Worm (Caenorhabditis elegans): ENCODE results near the gene C14C6.6.

ce11 chrV:539040-539510 is 8.8 kb downstream of the C14C6.6 start, which contains the start of gene nhr-155:
- TF ChIP-seq ama-1 (optimal IDR thresholded peaks at IDR 0.05), result no peak
- TF ChIP-seq sea-1 (GFP tag; conservative IDR thresholded peaks at IDR 0.05), result no peak
- no peak for TF ChIP-seq pes-1 (GFP tag; IDR thresholded peaks at IDR 0.05)
- TF ChIP-seq tra-4 (tag; optimal IDR thresholded peaks at IDR 0.05), result no peak
- TF ChIP-seq hmbx-1 (tag; optimal IDR thresholded peaks at IDR 0.05), result no peak
- no peak for TF ChIP-seq scrt-1 (GFP tag; IDR thresholded peaks at IDR 0.05)
- no peak for TF ChIP-seq ceh-36 (tag; optimal IDR thresholded peaks at IDR 0.05)
- no peak for TF ChIP-seq hmg-4 (GFP tag; optimal IDR thresholded peaks at IDR 0.05)

Data from whole organism, early embryonic.